Worm (Caenorhabditis elegans): ENCODE data around the gene M163.9.

Gene M163.9

ce11 chrX:14508823-14509259 is 39.5 kb downstream of the M163.9 start:
- TF ChIP-seq che-1 (tag; optimal IDR thresholded peaks at IDR 0.05) (no peak), unc-55 (GFP tag; optimal IDR thresholded peaks at IDR 0.05) (peak; percentile 38), fax-1 (tag; optimal IDR thresholded peaks at IDR 0.05) (no peak), mec-3 (tag; optimal IDR thresholded peaks at IDR 0.05; ENCODE audit: borderline replicate concordance) (no peak), hlh-6 (tag; optimal IDR thresholded peaks at IDR 0.05) (no peak), madf-2 (tag; optimal IDR thresholded peaks at IDR 0.05) (no peak), gmeb-2 (tag; optimal IDR thresholded peaks at IDR 0.05) (no peak), ceh-9 (tag; optimal IDR thresholded peaks at IDR 0.05) (no peak), rnt-1 (tag; optimal IDR thresholded peaks at IDR 0.05) (peak; percentile 36), hlh-15 (tag; optimal IDR thresholded peaks at IDR 0.05) (no peak), C38D4.7 (GFP tag; optimal IDR thresholded peaks at IDR 0.05) (no peak), nhr-232 (tag; optimal IDR thresholded peaks at IDR 0.05) (no peak), ceh-18 (tag; optimal IDR thresholded peaks at IDR 0.05) (peak; percentile 61), sox-4 (tag; optimal IDR thresholded peaks at IDR 0.05) (no peak), ceh-14 (tag; optimal IDR thresholded peaks at IDR 0.05) (no peak), ceh-31 (tag; optimal IDR thresholded peaks at IDR 0.05) (no peak), ttx-3 (tag; optimal IDR thresholded peaks at IDR 0.05) (no peak), ceh-22 (tag; optimal IDR thresholded peaks at IDR 0.05) (no peak), F13H6.1 (tag; optimal IDR thresholded peaks at IDR 0.05) (no peak), nhr-11 (tag; optimal IDR thresholded peaks at IDR 0.05) (no peak), ama-1 (optimal IDR thresholded peaks at IDR 0.05) (no peak)

- TF ChIP-seq hlh-15 (tag; optimal IDR thresholded peaks at IDR 0.05) (no peak), dve-1 (tag; optimal IDR thresholded peaks at IDR 0.05) (no peak), npax-4 (tag; optimal IDR thresholded peaks at IDR 0.05) (no peak), zip-5 (tag; optimal IDR thresholded peaks at IDR 0.05) (no peak), T23F11.4 (GFP tag; optimal IDR thresholded peaks at IDR 0.05) (no peak), pha-2 (tag; optimal IDR thresholded peaks at IDR 0.05) (no peak), pha-4 (tag; optimal IDR thresholded peaks at IDR 0.05) (no peak), unc-42 (tag; optimal IDR thresholded peaks at IDR 0.05) (no peak), pax-1 (tag; optimal IDR thresholded peaks at IDR 0.05) (no peak)
These were observed 41.0 kb downstream of the M163.9 start for ce11 chrX:14510358-14510757.

ce11 chrX:14512817-14513216 is 43.4 kb downstream of the M163.9 start, which contains the start of gene fbxa-141:
fbxa-141 (minus strand) TSS chrX:14512917.
- TF ChIP-seq T23F11.4 (GFP tag; optimal IDR thresholded peaks at IDR 0.05) (no peak), nfya-1 (tag; optimal IDR thresholded peaks at IDR 0.05) (no peak), madf-2 (tag; optimal IDR thresholded peaks at IDR 0.05) (no peak), elt-2 (tag; optimal IDR thresholded peaks at IDR 0.05) (no peak), ref-2 (tag; optimal IDR thresholded peaks at IDR 0.05) (no peak), pha-2 (tag; optimal IDR thresholded peaks at IDR 0.05) (no peak), ceh-14 (tag; optimal IDR thresholded peaks at IDR 0.05) (no peak), K02D7.2 (tag; optimal IDR thresholded peaks at IDR 0.05) (no peak), eyg-1 (tag; optimal IDR thresholded peaks at IDR 0.05) (no peak), ceh-18 (tag; optimal IDR thresholded peaks at IDR 0.05) (no peak), pag-3 (tag; optimal IDR thresholded peaks at IDR 0.05; ENCODE audit: borderline replicate concordance) (no peak)

ce11 chrX:14513462-14513861 is 44.1 kb downstream of the M163.9 start:
- TF ChIP-seq unc-42 (tag; optimal IDR thresholded peaks at IDR 0.05) (peak; percentile 77), ceh-48 (tag; optimal IDR thresholded peaks at IDR 0.05) (peak; percentile 95), odd-2 (tag; optimal IDR thresholded peaks at IDR 0.05) (no peak), ttx-3 (tag; optimal IDR thresholded peaks at IDR 0.05) (peak; percentile 32), sdc-2 (tag; optimal IDR thresholded peaks at IDR 0.05) (peak; percentile 24)

Measured in whole organism, late embryonic.